Fruit fly (Drosophila melanogaster): Measurements from ENCODE around the gene CG31436.

Gene CG31436

DNA sequence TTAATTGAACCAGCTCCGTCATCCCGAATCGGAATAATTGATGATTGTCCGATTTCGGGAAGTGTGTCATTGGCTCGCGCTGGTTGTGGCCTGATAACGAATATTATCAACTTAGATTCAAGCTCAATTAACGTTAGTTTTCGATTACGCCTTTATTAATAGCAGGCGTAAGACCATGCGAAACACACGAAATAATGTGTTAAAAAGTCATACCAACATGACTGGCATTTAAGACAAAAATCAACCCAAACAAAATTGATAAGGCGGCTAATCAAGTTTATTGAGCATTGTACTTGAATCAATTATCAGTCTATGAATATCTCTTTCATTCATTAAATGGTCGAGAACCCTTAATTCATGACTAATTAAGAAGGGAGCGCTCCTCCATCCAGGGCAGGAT is 5.2 kb downstream of the CG31436 start:
- TF ChIP-seq cic (GFP tag; optimal IDR thresholded peaks at IDR 0.05) (peak; percentile 5), CG5204 (GFP tag; optimal IDR thresholded peaks at IDR 0.05) (no peak), Hr96 (GFP tag; optimal IDR thresholded peaks at IDR 0.05) (no peak), Mnt (GFP tag; optimal IDR thresholded peaks at IDR 0.05) (no peak), CG7045 (GFP tag; optimal IDR thresholded peaks at IDR 0.05) (no peak), CG12768 (GFP tag; optimal IDR thresholded peaks at IDR 0.05) (no peak), Clk (GFP tag; optimal IDR thresholded peaks at IDR 0.05) (no peak), cnc (optimal IDR thresholded peaks at IDR 0.05) (no peak), Crg-1 (GFP tag; optimal IDR thresholded peaks at IDR 0.05) (no peak)

DNA sequence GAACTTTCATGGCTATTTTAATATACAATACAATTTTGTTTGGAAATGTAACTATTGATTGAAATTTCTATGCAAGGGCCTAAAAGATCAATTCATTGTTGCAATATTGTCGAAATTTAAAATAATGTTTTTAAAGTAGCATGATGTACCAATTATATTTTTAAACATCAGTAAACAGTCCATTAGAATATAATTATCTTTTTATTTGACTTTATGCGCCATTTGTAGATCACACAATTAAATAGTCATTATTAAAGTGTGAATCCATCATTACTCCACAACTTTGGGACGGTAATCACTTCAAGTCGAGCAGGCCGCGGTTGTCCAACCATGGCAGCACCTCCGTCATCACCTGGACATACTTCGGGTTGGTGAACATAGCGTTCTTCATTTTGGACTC is 6.9 kb downstream of the CG31436 start, which contains the start of gene CG31099:
CG31099 (minus strand) TSS at position 101 of the 400 bp plus-strand sequence.
- TF ChIP-seq CG7101 (tag; optimal IDR thresholded peaks at IDR 0.05) (no peak), CG33017 (tag; optimal IDR thresholded peaks at IDR 0.05) (no peak), CG7045 (GFP tag; optimal IDR thresholded peaks at IDR 0.05) (no peak), CG12768 (GFP tag; optimal IDR thresholded peaks at IDR 0.05) (no peak), CG14711 (tag; optimal IDR thresholded peaks at IDR 0.05) (no peak), pad (GFP tag; optimal IDR thresholded peaks at IDR 0.05) (no peak), ovo (GFP tag; optimal IDR thresholded peaks at IDR 0.05) (no peak), cnc (optimal IDR thresholded peaks at IDR 0.05) (no peak), CG5204 (GFP tag; optimal IDR thresholded peaks at IDR 0.05) (no peak), cic (GFP tag; optimal IDR thresholded peaks at IDR 0.05) (no peak), bab1 (GFP tag; optimal IDR thresholded peaks at IDR 0.05) (no peak), Crg-1 (GFP tag; optimal IDR thresholded peaks at IDR 0.05) (no peak), CG11617 (GFP tag; optimal IDR thresholded peaks at IDR 0.05) (no peak), tj (GFP tag; optimal IDR thresholded peaks at IDR 0.05) (no peak), kay (GFP tag; ENCODE audit: borderline replicate concordance) (no peak)

DNA sequence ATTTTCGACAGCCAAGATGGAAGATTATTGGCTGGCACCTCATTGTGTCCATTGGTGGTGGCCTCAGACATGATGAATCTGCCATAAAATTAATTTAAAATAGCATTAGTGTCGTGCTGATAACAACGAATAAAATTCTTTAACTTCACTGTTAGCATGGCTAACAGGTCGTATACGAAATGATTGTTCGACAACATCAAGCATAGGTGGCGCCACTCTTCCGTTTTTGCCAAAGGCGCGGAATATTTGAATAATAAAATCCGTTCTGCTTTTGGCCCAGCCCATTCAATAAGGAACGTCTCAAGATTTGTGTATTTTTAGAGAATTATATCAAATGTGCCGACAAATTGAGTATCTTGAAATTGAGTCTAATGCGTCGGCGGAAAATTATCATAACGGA is 8.6 kb downstream of the CG31436 start:
- TF ChIP-seq CG12768 (GFP tag; optimal IDR thresholded peaks at IDR 0.05) (no peak), toe (GFP tag; optimal IDR thresholded peaks at IDR 0.05) (peak; percentile 26)

DNA sequence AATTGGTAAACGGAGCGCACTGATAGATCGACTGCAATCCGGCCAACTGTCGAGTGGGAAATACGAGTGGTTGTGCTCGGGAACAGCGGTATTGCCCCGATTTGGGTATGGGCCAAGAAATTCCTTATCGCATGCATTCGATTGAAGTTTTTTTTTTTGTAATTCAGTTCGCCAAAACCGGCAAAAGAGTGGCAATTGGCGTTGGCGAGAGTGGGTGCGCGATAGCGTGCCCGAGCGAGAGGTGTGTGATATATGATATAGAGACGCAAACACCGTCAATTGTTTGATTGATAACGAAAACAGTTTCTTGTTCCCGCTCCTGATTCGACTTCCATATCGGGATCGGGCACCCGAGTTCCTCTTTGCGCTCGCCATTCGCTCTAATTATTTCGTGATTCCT is 9.8 kb downstream of the CG31436 start, which contains the start of gene CG31087:
CG31087 (minus strand) TSS at position 63 of the 400 bp plus-strand sequence.
- TF ChIP-seq cic (GFP tag; optimal IDR thresholded peaks at IDR 0.05) (peak; percentile 63), Crg-1 (GFP tag; optimal IDR thresholded peaks at IDR 0.05) (no peak)

DNA sequence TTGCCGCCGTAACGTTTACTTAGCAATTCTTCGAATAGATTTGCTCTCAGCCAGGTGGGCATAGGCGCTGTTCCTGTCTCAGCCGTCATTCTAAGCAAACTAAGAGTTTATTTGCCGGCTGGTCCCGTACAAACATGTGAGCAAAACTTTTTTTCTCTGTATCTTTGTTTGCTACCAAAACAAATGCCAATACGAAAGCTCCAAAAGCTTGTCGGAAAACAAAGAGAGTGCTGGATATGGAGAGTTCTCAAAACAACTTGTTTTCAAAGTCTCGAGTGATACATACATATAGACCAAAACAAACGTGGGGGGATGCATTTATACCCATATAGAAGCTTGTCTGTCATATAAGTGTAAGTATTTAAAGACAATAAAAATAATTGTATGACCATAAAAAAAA is 12.1 kb downstream of the CG31436 start, which contains the start of gene CG10559:
CG10559 (minus strand) TSS at position 101 of the 400 bp plus-strand sequence.
- TF ChIP-seq kay (GFP tag; ENCODE audit: borderline replicate concordance), result peak; percentile 73
- no peak for TF ChIP-seq ovo (GFP tag; optimal IDR thresholded peaks at IDR 0.05)
- peak; percentile 20 for TF ChIP-seq cic (GFP tag; optimal IDR thresholded peaks at IDR 0.05)

DNA sequence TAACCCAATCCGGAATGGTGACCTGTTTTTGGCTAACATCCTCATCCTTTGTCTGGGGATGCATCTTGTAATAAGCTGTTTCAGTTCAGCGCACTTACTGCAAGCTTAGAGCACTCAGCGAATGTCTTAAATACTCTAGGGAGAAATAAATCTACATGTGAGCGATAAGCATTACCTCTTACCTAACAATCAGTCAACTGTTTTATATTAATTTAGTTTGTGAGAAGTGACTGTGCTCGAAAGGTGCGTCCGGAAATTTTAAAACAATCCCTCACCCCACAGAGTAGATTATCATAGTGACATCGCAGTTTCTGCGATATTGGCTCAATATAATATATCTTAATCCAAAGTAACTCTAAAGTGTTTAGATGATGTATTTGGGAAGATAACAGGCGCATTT is 14.1 kb downstream of the CG31436 start, which contains the start of gene CG10553:
CG10553 (minus strand) TSS at position 101 of the 400 bp plus-strand sequence.
- TF ChIP-seq pad (GFP tag; optimal IDR thresholded peaks at IDR 0.05) (no peak), cic (GFP tag; optimal IDR thresholded peaks at IDR 0.05) (no peak), Hr96 (GFP tag; optimal IDR thresholded peaks at IDR 0.05) (no peak), toe (GFP tag; optimal IDR thresholded peaks at IDR 0.05) (no peak), kay (GFP tag; ENCODE audit: borderline replicate concordance) (no peak), CG11617 (GFP tag; optimal IDR thresholded peaks at IDR 0.05) (no peak), CG12768 (GFP tag; optimal IDR thresholded peaks at IDR 0.05) (no peak), Mnt (GFP tag; optimal IDR thresholded peaks at IDR 0.05) (no peak), cnc (optimal IDR thresholded peaks at IDR 0.05) (no peak)

DNA sequence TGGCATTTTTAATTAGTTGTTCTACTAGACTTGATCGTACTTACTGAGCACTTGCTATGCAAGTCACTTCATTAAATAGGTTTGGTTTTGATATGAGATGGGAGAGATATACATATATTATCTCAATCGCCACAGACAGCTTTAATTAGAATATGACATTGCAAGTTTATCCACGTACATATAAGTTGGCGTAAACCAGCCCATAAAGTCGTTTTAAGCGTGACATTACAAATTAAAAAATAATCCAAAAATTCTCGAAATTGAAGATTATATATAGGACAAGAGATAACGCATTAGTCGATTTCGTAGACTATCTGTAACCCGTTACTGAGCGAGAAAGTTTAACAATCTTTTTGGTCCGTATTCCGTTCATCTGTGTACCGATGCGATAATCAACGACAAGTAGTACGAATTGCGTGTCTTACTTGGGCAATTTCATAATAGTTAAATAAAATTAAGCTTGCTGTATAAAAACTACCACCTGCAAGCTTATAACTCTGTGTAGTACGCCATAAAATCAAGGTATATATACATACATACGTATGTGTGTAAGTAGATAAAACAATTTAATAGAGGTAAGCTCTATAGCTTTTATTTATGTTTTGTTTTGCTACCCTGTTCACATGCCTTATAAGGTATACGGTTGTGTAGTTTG is 16.2 kb downstream of the CG31436 start, which contains the start of gene CG10560:
CG10560 (minus strand) TSS at position 51 of the 655 bp plus-strand sequence.
- TF ChIP-seq kay (GFP tag; ENCODE audit: borderline replicate concordance), result peak; percentile 74
- no peak for TF ChIP-seq CG5204 (GFP tag; optimal IDR thresholded peaks at IDR 0.05)
- TF ChIP-seq Hr96 (GFP tag; optimal IDR thresholded peaks at IDR 0.05), result no peak
- no peak for TF ChIP-seq ovo (GFP tag; optimal IDR thresholded peaks at IDR 0.05)
- TF ChIP-seq cnc (optimal IDR thresholded peaks at IDR 0.05), result peak; percentile 19 to 51
- TF ChIP-seq tj (GFP tag; optimal IDR thresholded peaks at IDR 0.05), result no peak
- no peak for TF ChIP-seq Crg-1 (GFP tag; optimal IDR thresholded peaks at IDR 0.05)
- TF ChIP-seq cic (GFP tag; optimal IDR thresholded peaks at IDR 0.05), result peak; percentile 27
- no peak for TF ChIP-seq CG11617 (GFP tag; optimal IDR thresholded peaks at IDR 0.05)
- no peak for TF ChIP-seq CG14711 (tag; optimal IDR thresholded peaks at IDR 0.05)
- TF ChIP-seq Mnt (GFP tag; optimal IDR thresholded peaks at IDR 0.05), result no peak
- no peak for TF ChIP-seq CG33017 (tag; optimal IDR thresholded peaks at IDR 0.05)
- no peak for TF ChIP-seq Clk (GFP tag; optimal IDR thresholded peaks at IDR 0.05)

DNA sequence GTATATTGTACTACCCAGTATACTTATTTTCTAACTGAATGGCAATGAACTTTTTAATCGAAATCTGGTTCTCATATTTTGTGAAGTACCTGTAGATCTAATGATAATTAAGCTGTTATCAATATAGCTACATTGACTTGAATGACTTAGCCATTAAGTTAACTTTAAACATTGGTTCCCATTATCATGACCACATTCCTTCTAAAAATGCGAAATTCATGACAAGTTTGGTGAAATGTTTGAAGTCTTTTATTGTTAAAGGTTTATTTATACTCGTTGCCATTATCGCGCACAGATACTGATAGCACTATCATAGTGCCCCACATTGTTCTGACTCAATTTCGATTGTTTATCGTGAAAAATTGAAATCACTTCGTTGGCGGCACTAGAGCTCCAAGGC is 17.0 kb downstream of the CG31436 start:
- TF ChIP-seq tj (GFP tag; optimal IDR thresholded peaks at IDR 0.05), result no peak
- no peak for TF ChIP-seq cic (GFP tag; optimal IDR thresholded peaks at IDR 0.05)
- TF ChIP-seq CG14711 (tag; optimal IDR thresholded peaks at IDR 0.05), result no peak
- no peak for TF ChIP-seq bab1 (GFP tag; optimal IDR thresholded peaks at IDR 0.05)
- TF ChIP-seq pad (GFP tag; optimal IDR thresholded peaks at IDR 0.05), result no peak
- TF ChIP-seq Clk (GFP tag; optimal IDR thresholded peaks at IDR 0.05), result no peak
- no peak for TF ChIP-seq CG1620 (GFP tag; optimal IDR thresholded peaks at IDR 0.05)
- TF ChIP-seq kay (GFP tag; ENCODE audit: borderline replicate concordance), result no peak
- TF ChIP-seq ovo (GFP tag; optimal IDR thresholded peaks at IDR 0.05), result no peak
- no peak for TF ChIP-seq CG7045 (GFP tag; optimal IDR thresholded peaks at IDR 0.05)
- no peak for TF ChIP-seq CG11617 (GFP tag; optimal IDR thresholded peaks at IDR 0.05)

Data from whole organism, adult.